Worm (Caenorhabditis elegans) whole organism, late embryonic: ENCODE measurements around the gene C26D10.4.

ENCODE experiments used
- C08G9.2 ChIP-seq: sonication (generic microtip); optimal IDR thresholded peaks from 2 replicates; lab custom pipeline; 2016; ENCODE audit warnings: mild to moderate bottlenecking, missing genetic modification characterization, moderate library complexity, missing compliant biosample characterization
- K09A11.1 ChIP-seq: sonication (generic microtip); optimal IDR thresholded peaks from 2 replicates; lab custom pipeline; 2017; ENCODE audit warnings: antibody characterized with exemption, mild to moderate bottlenecking, missing genetic modification characterization, missing compliant biosample characterization; ENCODE audit not compliant: insufficient read depth
- T23F11.4 ChIP-seq: fragments of 200-800 bp; sonication (Bioruptor generic); optimal IDR thresholded peaks from 2 replicates; lab custom pipeline; 2018; ENCODE audit warnings: mild to moderate bottlenecking, missing genetic modification characterization, missing compliant biosample characterization
- Y22D7AL.16 ChIP-seq: sonication (generic microtip); optimal IDR thresholded peaks from 2 replicates; lab custom pipeline; 2016; ENCODE audit warnings: missing genetic modification characterization, missing compliant biosample characterization
- ahr-1 ChIP-seq: sonication (generic microtip); optimal IDR thresholded peaks from 2 replicates; lab custom pipeline; 2016; ENCODE audit warnings: missing genetic modification characterization, missing compliant biosample characterization
- ceh-14 ChIP-seq: sonication (generic microtip); optimal IDR thresholded peaks from 2 replicates; lab custom pipeline; 2016; ENCODE audit warnings: missing genotype, missing genetic modification characterization, missing compliant biosample characterization
- ceh-2 ChIP-seq: sonication (generic microtip); optimal IDR thresholded peaks from 2 replicates; lab custom pipeline; 2016; ENCODE audit warnings: missing genotype, missing genetic modification characterization, missing compliant biosample characterization
- ceh-30 ChIP-seq: fragments of 150-350 bp; optimal IDR thresholded peaks from 2 replicates; lab custom pipeline; 2014; ENCODE audit warnings: missing biosample characterization, missing genetic modification characterization
- ceh-31 ChIP-seq: sonication (generic microtip); optimal IDR thresholded peaks from 2 replicates; lab custom pipeline; 2016; ENCODE audit warnings: missing genetic modification characterization, missing compliant biosample characterization
- ceh-34 ChIP-seq: sonication (generic microtip); optimal IDR thresholded peaks from 2 replicates; lab custom pipeline; 2016; ENCODE audit warnings: mild to moderate bottlenecking, missing genetic modification characterization, missing compliant biosample characterization
- ceh-9 ChIP-seq: sonication (generic microtip); optimal IDR thresholded peaks from 2 replicates; lab custom pipeline; 2016; ENCODE audit warnings: mild to moderate bottlenecking, missing genetic modification characterization, inconsistent platforms, missing compliant biosample characterization
- che-1 ChIP-seq: sonication (generic microtip); optimal IDR thresholded peaks from 2 replicates; lab custom pipeline; 2016; ENCODE audit warnings: mild to moderate bottlenecking, missing genetic modification characterization, missing compliant biosample characterization
- dmd-4 ChIP-seq: sonication (generic microtip); optimal IDR thresholded peaks from 2 replicates; lab custom pipeline; 2016; ENCODE audit warnings: borderline replicate concordance, missing genetic modification characterization, missing compliant biosample characterization
- elt-2 ChIP-seq: sonication (generic microtip); optimal IDR thresholded peaks from 2 replicates; lab custom pipeline; 2016; ENCODE audit warnings: missing genetic modification reagents, missing genetic modification characterization, missing compliant biosample characterization
- eyg-1 ChIP-seq: sonication (generic microtip); optimal IDR thresholded peaks from 2 replicates; lab custom pipeline; 2016; ENCODE audit warnings: missing genotype, missing genetic modification characterization, missing compliant biosample characterization
- fax-1 ChIP-seq: sonication (generic microtip); optimal IDR thresholded peaks from 2 replicates; lab custom pipeline; 2016; ENCODE audit warnings: missing genotype, missing genetic modification characterization, missing compliant biosample characterization
- fkh-6 ChIP-seq: sonication (generic microtip); optimal IDR thresholded peaks from 2 replicates; lab custom pipeline; 2016; ENCODE audit warnings: missing genetic modification characterization, missing compliant biosample characterization
- gmeb-2 ChIP-seq: sonication (generic microtip); optimal IDR thresholded peaks from 2 replicates; lab custom pipeline; 2016; ENCODE audit warnings: missing genetic modification characterization, inconsistent platforms, missing compliant biosample characterization
- hlh-15 ChIP-seq: sonication (generic microtip); optimal IDR thresholded peaks from 2 replicates; lab custom pipeline; 2016; ENCODE audit warnings: missing genetic modification characterization, missing compliant biosample characterization
- hlh-8 ChIP-seq: sonication (generic microtip); optimal IDR thresholded peaks from 2 replicates; lab custom pipeline; 2016; ENCODE audit warnings: missing genotype, missing genetic modification characterization, missing compliant biosample characterization
- madf-2 ChIP-seq: sonication (generic microtip); optimal IDR thresholded peaks from 2 replicates; lab custom pipeline; 2017; ENCODE audit warnings: missing genetic modification characterization, missing compliant biosample characterization
- mec-3 ChIP-seq: sonication (generic microtip); optimal IDR thresholded peaks from 2 replicates; lab custom pipeline; 2016; ENCODE audit warnings: borderline replicate concordance, missing genetic modification characterization, missing compliant biosample characterization
- nfya-1 ChIP-seq: sonication (generic microtip); optimal IDR thresholded peaks from 2 replicates; lab custom pipeline; 2017; ENCODE audit warnings: missing genetic modification characterization, mild to moderate bottlenecking, missing compliant biosample characterization, antibody characterized with exemption, moderate library complexity
- nhr-11 ChIP-seq: fragments of 150-350 bp; optimal IDR thresholded peaks from 2 replicates; lab custom pipeline; 2014; ENCODE audit warnings: missing biosample characterization, missing genetic modification characterization
- npax-4 ChIP-seq: sonication (generic microtip); optimal IDR thresholded peaks from 2 replicates; lab custom pipeline; 2016; ENCODE audit warnings: missing genetic modification characterization, missing compliant biosample characterization
- odd-2 ChIP-seq: sonication (generic microtip); optimal IDR thresholded peaks from 2 replicates; lab custom pipeline; 2017; ENCODE audit warnings: antibody characterized with exemption, mild to moderate bottlenecking, missing genetic modification characterization, missing compliant biosample characterization
- pat-9 ChIP-seq: fragments of 200-800 bp; sonication (Bioruptor generic); optimal IDR thresholded peaks from 2 replicates; lab custom pipeline; 2018; ENCODE audit warnings: mild to moderate bottlenecking, missing genetic modification characterization, moderate library complexity, missing compliant biosample characterization
- pax-1 ChIP-seq: fragments of 150-350 bp; optimal IDR thresholded peaks from 2 replicates; lab custom pipeline; 2014; ENCODE audit warnings: missing biosample characterization, missing genetic modification characterization
- pha-2 ChIP-seq: sonication (generic microtip); optimal IDR thresholded peaks from 2 replicates; lab custom pipeline; 2017; ENCODE audit warnings: mild to moderate bottlenecking, missing genetic modification characterization, missing compliant biosample characterization
- pha-4 ChIP-seq: fragments of 150-350 bp; optimal IDR thresholded peaks from 2 replicates; lab custom pipeline; 2018; ENCODE audit warnings: missing biosample characterization, missing genetic modification reagents, missing genetic modification characterization
- ref-2 ChIP-seq: sonication (generic microtip); optimal IDR thresholded peaks from 2 replicates; lab custom pipeline; 2016; ENCODE audit warnings: missing genetic modification characterization, missing compliant biosample characterization
- rnt-1 ChIP-seq: sonication (generic microtip); optimal IDR thresholded peaks from 2 replicates; lab custom pipeline; 2016; ENCODE audit warnings: missing genetic modification characterization, missing compliant biosample characterization
- sox-2 ChIP-seq: fragments of 200-800 bp; sonication (Bioruptor generic); IDR thresholded peaks from 2 replicates; pipeline ENCODE4 v1.3.6; 2022; ENCODE audit warnings: missing genetic modification reagents, missing genetic modification characterization, missing compliant biosample characterization
- syd-9 ChIP-seq: sonication (generic microtip); optimal IDR thresholded peaks from 2 replicates; lab custom pipeline; 2016; ENCODE audit warnings: mild to moderate bottlenecking, missing genetic modification characterization, moderate library complexity, missing compliant biosample characterization
- tbx-2 ChIP-seq: sonication (generic microtip); optimal IDR thresholded peaks from 2 replicates; lab custom pipeline; 2016; ENCODE audit warnings: missing genetic modification characterization, missing compliant biosample characterization
- ttx-3 ChIP-seq: sonication (generic microtip); optimal IDR thresholded peaks from 2 replicates; lab custom pipeline; 2016; ENCODE audit warnings: missing genetic modification reagents, missing genetic modification characterization, missing compliant biosample characterization
- unc-42 ChIP-seq: sonication (generic microtip); optimal IDR thresholded peaks from 2 replicates; lab custom pipeline; 2016; ENCODE audit warnings: missing genotype, missing genetic modification characterization, missing compliant biosample characterization
- unc-86 ChIP-seq: sonication (generic microtip); optimal IDR thresholded peaks from 2 replicates; lab custom pipeline; 2016; ENCODE audit warnings: missing genetic modification characterization, missing compliant biosample characterization
- zip-5 ChIP-seq: sonication (generic microtip); optimal IDR thresholded peaks from 2 replicates; lab custom pipeline; 2016; ENCODE audit warnings: missing genetic modification characterization, missing compliant biosample characterization
- ztf-16 ChIP-seq: sonication (generic microtip); optimal IDR thresholded peaks from 2 replicates; lab custom pipeline; 2017; ENCODE audit warnings: missing genetic modification characterization, missing compliant biosample characterization

C26D10.4 gene

ce11 chrII:8325002-8325539 lies 4.5 kb upstream of the C26D10.4 start, which contains the start of the genes ran-3 and C26D10.3:
Gene ran-3, minus strand, starts transcription at chrII:8325052.
Gene C26D10.3, plus strand, starts transcription at chrII:8325386.
- peak; percentile 53 for TF ChIP-seq ceh-14 (tag; lab: Kevin White, UChicago)
- TF ChIP-seq eyg-1 = peak; percentile 35
- TF ChIP-seq zip-5 (tag; lab: Kevin White, UChicago) = peak; percentile 40
- peak; percentile 54 for TF ChIP-seq ttx-3 (tag; lab: Kevin White, UChicago)
- TF ChIP-seq fax-1 (tag; lab: Kevin White, UChicago) = peak; percentile 26
- TF ChIP-seq sox-2 (GFP tag; lab: Robert Waterston, UW) = 0 out of 2 replicates have a peak, but pooled peaks have one; percentile 13
- peak; percentile 47 for TF ChIP-seq ceh-31
- TF ChIP-seq rnt-1 (tag; lab: Kevin White, UChicago) = peak; percentile 15
- TF ChIP-seq T23F11.4 (GFP tag; lab: Kevin White, UChicago) = peak; percentile 18
- peak; percentile 45 for TF ChIP-seq ceh-2 (tag; lab: Kevin White, UChicago)
- peak; percentile 75 for TF ChIP-seq nfya-1
- peak; percentile 24 for TF ChIP-seq C08G9.2 (tag; lab: Kevin White, UChicago)
- TF ChIP-seq fkh-6 (tag; lab: Kevin White, UChicago) = peak; percentile 59
- no peak for TF ChIP-seq odd-2 (tag; lab: Kevin White, UChicago)
- peak; percentile 13 for TF ChIP-seq che-1 (tag; lab: Kevin White, UChicago)
- TF ChIP-seq tbx-2 (tag; lab: Kevin White, UChicago) = peak; percentile 50
- TF ChIP-seq syd-9 = peak; percentile 9
- TF ChIP-seq Y22D7AL.16 (tag; lab: Kevin White, UChicago) = no peak
- TF ChIP-seq elt-2 (tag; lab: Kevin White, UChicago) = peak; percentile 67
- peak; percentile 42 for TF ChIP-seq gmeb-2
- peak; percentile 10 for TF ChIP-seq pat-9
- peak; percentile 24 for TF ChIP-seq unc-86 (tag; lab: Kevin White, UChicago)
- TF ChIP-seq ceh-34 (tag; lab: Kevin White, UChicago) = peak; percentile 10
- no peak for TF ChIP-seq ref-2 (tag; lab: Kevin White, UChicago)
- TF ChIP-seq ceh-9 = no peak
- no peak for TF ChIP-seq dmd-4 (tag; lab: Kevin White, UChicago)
- no peak for TF ChIP-seq npax-4 (tag; lab: Kevin White, UChicago)
- peak; percentile 44 for TF ChIP-seq hlh-8 (tag; lab: Kevin White, UChicago)
- peak; percentile 18 for TF ChIP-seq unc-42 (tag; lab: Kevin White, UChicago)
- peak; percentile 47 for TF ChIP-seq pax-1 (tag; lab: Kevin White, UChicago)
- TF ChIP-seq ztf-16 = no peak
- peak; percentile 37 for TF ChIP-seq pha-2 (tag; lab: Kevin White, UChicago)
- peak; percentile 26 for TF ChIP-seq ahr-1 (tag; lab: Kevin White, UChicago)

- no peak for TF ChIP-seq mec-3
- TF ChIP-seq K09A11.1 (tag; lab: Kevin White, UChicago) = no peak
- TF ChIP-seq madf-2 = no peak
- TF ChIP-seq hlh-15 = no peak
- TF ChIP-seq pha-4 (tag; lab: Kevin White, UChicago) = no peak
- TF ChIP-seq fax-1 (tag; lab: Kevin White, UChicago) = no peak
- TF ChIP-seq ceh-30 (tag; lab: Kevin White, UChicago) = no peak
- no peak for TF ChIP-seq eyg-1
- TF ChIP-seq nhr-11 = no peak
- TF ChIP-seq ahr-1 (tag; lab: Kevin White, UChicago) = no peak
Observed at ce11 chrII:8326228-8326960, 3.2 kb upstream of the C26D10.4 start.
